Fruit fly (Drosophila melanogaster) whole organism, embryonic: ENCODE measurements around the gene CG7183.

ENCODE experiments used
- Adf1 ChIP-seq: fragments of 200-800 bp; sonication (Bioruptor generic); IDR thresholded peaks from 2 replicates; pipeline ENCODE4 v1.3.6; 2022; ENCODE audit warnings: missing biosample characterization, missing genetic modification characterization
- Atf6 ChIP-seq: fragments of 200-800 bp; sonication (Bioruptor generic); IDR thresholded peaks from 2 replicates; pipeline ENCODE4 v1.3.6; 2022; ENCODE audit warnings: missing biosample characterization, missing genetic modification characterization
- Bdp1 ChIP-seq: fragments of 200-800 bp; sonication (Bioruptor generic); optimal IDR thresholded peaks from 3 replicates; lab custom pipeline; 2016; ENCODE audit warnings: missing biosample characterization, missing genetic modification characterization
- Bgb ChIP-seq: fragments of 200-800 bp; sonication (Bioruptor generic); IDR thresholded peaks from 2 replicates; pipeline ENCODE4 v1.3.6; 2022; ENCODE audit warnings: missing biosample characterization, missing genetic modification characterization; ENCODE audit not compliant: partially characterized antibody
- C15 ChIP-seq: fragments of 200-800 bp; sonication (Bioruptor generic); IDR thresholded peaks from 3 replicates; pipeline ENCODE4 v1.3.6; 2022; ENCODE audit warnings: missing biosample characterization, missing genetic modification characterization
- CG10267 ChIP-seq: fragments of 200-800 bp; sonication (Bioruptor generic); optimal IDR thresholded peaks from 2 replicates; lab custom pipeline; 2018; ENCODE audit warnings: missing biosample characterization, mild to moderate bottlenecking, missing genetic modification characterization, moderate library complexity
- CG10321 ChIP-seq: fragments of 200-800 bp; sonication (Bioruptor generic); IDR thresholded peaks from 2 replicates; pipeline ENCODE4 v1.3.6; 2022; ENCODE audit warnings: missing biosample characterization, missing genetic modification characterization
- CG12744 ChIP-seq: fragments of 200-800 bp; sonication (Bioruptor generic); optimal IDR thresholded peaks from 2 replicates; lab custom pipeline; 2016; ENCODE audit warnings: missing biosample characterization, missing genetic modification characterization
- CG13624 ChIP-seq: fragments of 200-800 bp; sonication (Bioruptor generic); optimal IDR thresholded peaks from 2 replicates; lab custom pipeline; 2016; ENCODE audit warnings: missing biosample characterization, missing genetic modification characterization
- CG14667 ChIP-seq: fragments of 200-800 bp; sonication (Bioruptor generic); IDR thresholded peaks from 2 replicates; pipeline ENCODE4 v1.3.6; 2022; ENCODE audit warnings: missing biosample characterization, missing genetic modification characterization
- CG2129 ChIP-seq: fragments of 200-800 bp; sonication (Bioruptor generic); IDR thresholded peaks from 2 replicates; pipeline ENCODE4 v1.3.6; 2022; ENCODE audit warnings: missing biosample characterization, missing genetic modification characterization; ENCODE audit not compliant: partially characterized antibody
- CG2889 ChIP-seq: fragments of 200-800 bp; sonication (Bioruptor generic); IDR thresholded peaks from 3 replicates; pipeline ENCODE4 v1.3.6; 2022; ENCODE audit warnings: missing biosample characterization, missing genetic modification characterization
- CG30431 ChIP-seq: fragments of 200-800 bp; sonication (Bioruptor generic); optimal IDR thresholded peaks from 2 replicates; lab custom pipeline; 2017; ENCODE audit warnings: missing biosample characterization, missing genetic modification characterization
- CG3163 ChIP-seq: fragments of 200-800 bp; sonication (Bioruptor generic); optimal IDR thresholded peaks from 3 replicates; lab custom pipeline; 2016; ENCODE audit warnings: missing biosample characterization, missing genetic modification characterization
- CG3847 ChIP-seq: fragments of 200-800 bp; sonication (Bioruptor generic); IDR thresholded peaks from 2 replicates; pipeline ENCODE4 v1.3.6; 2022; ENCODE audit warnings: missing biosample characterization, missing genetic modification characterization
- CG6175 ChIP-seq: fragments of 200-800 bp; sonication (Bioruptor generic); IDR thresholded peaks from 3 replicates; pipeline ENCODE4 v1.3.6; 2022; ENCODE audit warnings: missing biosample characterization, missing genetic modification characterization
- CG6272 ChIP-seq: fragments of 200-800 bp; sonication (Bioruptor generic); IDR thresholded peaks from 2 replicates; pipeline ENCODE4 v1.3.6; 2022; ENCODE audit warnings: missing biosample characterization, missing genetic modification characterization
- CG6854 ChIP-seq: fragments of 200-800 bp; sonication (Bioruptor generic); optimal IDR thresholded peaks from 3 replicates; lab custom pipeline; 2017; ENCODE audit warnings: missing biosample characterization, mild to moderate bottlenecking, missing genetic modification characterization
- CG7556 ChIP-seq: fragments of 200-800 bp; sonication (Bioruptor generic); optimal IDR thresholded peaks from 2 replicates; lab custom pipeline; 2017; ENCODE audit warnings: missing biosample characterization, mild to moderate bottlenecking, missing genetic modification characterization
- CG7839 ChIP-seq: fragments of 200-800 bp; sonication (Bioruptor generic); optimal IDR thresholded peaks from 3 replicates; lab custom pipeline; 2018; ENCODE audit warnings: missing biosample characterization, mild to moderate bottlenecking, missing genetic modification characterization, moderate library complexity
- CG7928 ChIP-seq: fragments of 200-800 bp; sonication (Bioruptor generic); optimal IDR thresholded peaks from 2 replicates; lab custom pipeline; 2017; ENCODE audit warnings: missing biosample characterization, mild to moderate bottlenecking, missing genetic modification characterization
- CG8089 ChIP-seq: fragments of 200-800 bp; sonication (Bioruptor generic); optimal IDR thresholded peaks from 3 replicates; lab custom pipeline; 2016; ENCODE audit warnings: missing biosample characterization, missing genetic modification characterization
- CG8359 ChIP-seq: fragments of 200-800 bp; sonication (Bioruptor generic); optimal IDR thresholded peaks from 2 replicates; lab custom pipeline; 2017; ENCODE audit warnings: missing biosample characterization, mild to moderate bottlenecking, missing genetic modification characterization, borderline replicate concordance
- CG8924 ChIP-seq: fragments of 200-800 bp; optimal IDR thresholded peaks from 3 replicates; lab custom pipeline; 2019; ENCODE audit warnings: missing biosample characterization, mild to moderate bottlenecking, missing genetic modification characterization, moderate library complexity
- CTCF ChIP-seq: fragments of 200-800 bp; sonication (Bioruptor generic); optimal IDR thresholded peaks from 2 replicates; lab custom pipeline; 2017; ENCODE audit warnings: missing biosample characterization, mild to moderate bottlenecking, missing genetic modification characterization, moderate library complexity
- Hey ChIP-seq: fragments of 200-800 bp; sonication (Bioruptor generic); optimal IDR thresholded peaks from 3 replicates; lab custom pipeline; 2018; ENCODE audit warnings: missing biosample characterization, mild to moderate bottlenecking, missing genetic modification characterization
- Hr39 ChIP-seq: fragments of >200 bp; optimal IDR thresholded peaks from 2 replicates; lab custom pipeline; 2017
- Lim3 ChIP-seq: fragments of 200-800 bp; sonication (Bioruptor generic); IDR thresholded peaks from 2 replicates; pipeline ENCODE4 v1.3.6; 2022; ENCODE audit warnings: missing biosample characterization, missing genetic modification characterization
- Med ChIP-seq: fragments of 200-800 bp; sonication (Bioruptor generic); peaks from one replicate; lab custom pipeline; 2016; ENCODE audit warnings: missing biosample characterization, missing genetic modification characterization, mild to moderate bottlenecking, inconsistent platforms, moderate library complexity
- Meics ChIP-seq: fragments of 200-800 bp; sonication (Bioruptor generic); optimal IDR thresholded peaks from 2 replicates; lab custom pipeline; 2017; ENCODE audit warnings: missing biosample characterization, mild to moderate bottlenecking, missing genetic modification characterization
- Optix ChIP-seq: fragments of 200-800 bp; sonication (Bioruptor generic); IDR thresholded peaks from 3 replicates; pipeline ENCODE4 v1.3.6; 2022; ENCODE audit warnings: missing biosample characterization, missing genetic modification characterization
- Rx ChIP-seq: fragments of 200-800 bp; sonication (Bioruptor generic); IDR thresholded peaks from 2 replicates; pipeline ENCODE4 v1.3.6; 2022; ENCODE audit warnings: missing biosample characterization, missing genetic modification characterization
- Side ChIP-seq: fragments of 200-800 bp; sonication (Bioruptor generic); optimal IDR thresholded peaks from 2 replicates; lab custom pipeline; 2016; ENCODE audit warnings: missing biosample characterization, missing genetic modification characterization
- Stat92E ChIP-seq, 3 experiments: fragments of >200 bp in 2 of 3; fragments of 200-800 bp in 1 of 3; sonication (Bioruptor generic) in 1 of 3; optimal IDR thresholded peaks; 2 replicates each; lab custom pipeline; 2017 to 2019; ENCODE audit warnings: missing biosample characterization in 3 of 3, missing genetic modification characterization in 3 of 3, mild to moderate bottlenecking in 1 of 3, moderate library complexity in 1 of 3
- ab ChIP-seq: fragments of 200-800 bp; sonication (Bioruptor generic); optimal IDR thresholded peaks from 2 replicates; lab custom pipeline; 2016; ENCODE audit warnings: missing biosample characterization, missing genetic modification characterization
- abd-A ChIP-seq: fragments of 200-800 bp; sonication (Bioruptor generic); optimal IDR thresholded peaks from 3 replicates; lab custom pipeline; 2019; ENCODE audit warnings: missing biosample characterization, mild to moderate bottlenecking, missing genetic modification characterization, moderate library complexity
- crp ChIP-seq, 2 experiments: fragments of 200-800 bp; sonication (Bioruptor generic); optimal IDR thresholded peaks; 2 replicates in 1 of 2; 3 replicates in 1 of 2; lab custom pipeline; 2017; ENCODE audit warnings: missing biosample characterization in 2 of 2, missing genetic modification characterization in 2 of 2, mild to moderate bottlenecking in 1 of 2, moderate library complexity in 1 of 2
- emc ChIP-seq: fragments of 200-800 bp; sonication (Bioruptor generic); optimal IDR thresholded peaks from 2 replicates; lab custom pipeline; 2016; ENCODE audit warnings: missing biosample characterization, missing genetic modification characterization
- en ChIP-seq: fragments of 200-800 bp; sonication (Bioruptor generic); optimal IDR thresholded peaks from 2 replicates; lab custom pipeline; 2016; ENCODE audit warnings: missing biosample characterization, missing genetic modification characterization
- her ChIP-seq: fragments of 200-800 bp; sonication (Bioruptor generic); optimal IDR thresholded peaks from 2 replicates; lab custom pipeline; 2016; ENCODE audit warnings: missing biosample characterization, missing genetic modification characterization
- jigr1 ChIP-seq: fragments of 200-800 bp; sonication (Bioruptor generic); IDR thresholded peaks from 3 replicates; pipeline ENCODE4 v1.3.6; 2022; ENCODE audit warnings: missing biosample characterization, missing genetic modification characterization
- maf-S ChIP-seq: fragments of 200-800 bp; sonication (Bioruptor generic); optimal IDR thresholded peaks from 2 replicates; lab custom pipeline; 2016; ENCODE audit warnings: missing biosample characterization, missing genetic modification characterization
- nerfin-1 ChIP-seq: fragments of 200-800 bp; sonication (Bioruptor generic); optimal IDR thresholded peaks from 3 replicates; lab custom pipeline; 2019; ENCODE audit warnings: missing biosample characterization, mild to moderate bottlenecking, missing genetic modification characterization, moderate library complexity
- nerfin-2 ChIP-seq: fragments of 200-800 bp; sonication (Bioruptor generic); IDR thresholded peaks from 2 replicates; pipeline ENCODE4 v1.3.6; 2022; ENCODE audit warnings: missing biosample characterization, missing genetic modification characterization; ENCODE audit not compliant: partially characterized antibody
- otp ChIP-seq: fragments of 200-800 bp; sonication (Bioruptor generic); IDR thresholded peaks from 3 replicates; pipeline ENCODE4, ENCODE4 v1.3.6; 2022; ENCODE audit warnings: missing biosample characterization, missing genetic modification characterization
- sqz ChIP-seq: fragments of 200-800 bp; sonication (Bioruptor generic); optimal IDR thresholded peaks from 3 replicates; lab custom pipeline; 2018; ENCODE audit warnings: missing biosample characterization, mild to moderate bottlenecking, missing genetic modification characterization
- stc ChIP-seq: fragments of 200-800 bp; sonication (Bioruptor generic); IDR thresholded peaks from 2 replicates; pipeline ENCODE4 v1.3.6; 2022; ENCODE audit warnings: missing biosample characterization, missing genetic modification characterization
- tap ChIP-seq: fragments of 200-800 bp; optimal IDR thresholded peaks from 3 replicates; lab custom pipeline; 2019; ENCODE audit warnings: missing biosample characterization, mild to moderate bottlenecking, missing genetic modification characterization, moderate library complexity
- tgo ChIP-seq: fragments of 200-800 bp; sonication (Bioruptor generic); IDR thresholded peaks from 3 replicates; pipeline ENCODE4 v1.3.6; 2022; ENCODE audit warnings: missing biosample characterization, missing genetic modification characterization
- wor ChIP-seq: fragments of 200-800 bp; sonication (Bioruptor generic); IDR thresholded peaks from 2 replicates; pipeline ENCODE4 v1.3.6; 2022; ENCODE audit warnings: missing biosample characterization, missing genetic modification characterization
- zen2 ChIP-seq: fragments of 200-800 bp; sonication (Bioruptor generic); IDR thresholded peaks from 3 replicates; pipeline ENCODE4 v1.3.6; 2022; ENCODE audit warnings: missing biosample characterization, missing genetic modification characterization; ENCODE audit not compliant: partially characterized antibody
- zfh1 ChIP-seq: fragments of 200-800 bp; sonication (Bioruptor generic); IDR thresholded peaks from 3 replicates; pipeline ENCODE4 v1.3.6; 2022; ENCODE audit warnings: missing biosample characterization, missing genetic modification characterization

Gene CG7183

dm6 chr3R:18185385-18185784, 35.1 kb downstream of the CG7183 start, which contains the start of the genes Arp5 and CG7208 (continued):
- TF ChIP-seq CG2889 (GFP tag; lab: Robert Waterston, UW) = 0 out of 3 replicates have a peak, but pooled peaks have one; percentile 22
- peak; percentile 5 for TF ChIP-seq CG30431 (GFP tag; lab: Kevin White, UChicago)
- peak; percentile 6 for TF ChIP-seq CTCF (GFP tag; lab: Kevin White, UChicago)
- peak; percentile 64; the same call in 1 of the 2 replicates for TF ChIP-seq stc (GFP tag; lab: Robert Waterston, UW)
- TF ChIP-seq CG7839 = no peak
- no peak for TF ChIP-seq CG10321 (GFP tag; lab: Robert Waterston, UW)
- TF ChIP-seq crp (GFP tag; optimal IDR thresholded peaks at IDR 0.05; lab: Kevin White, UChicago) = no peak
- TF ChIP-seq CG2129 = no peak
- no peak for TF ChIP-seq emc (GFP tag; lab: Kevin White, UChicago)
- no peak for TF ChIP-seq Lim3
- TF ChIP-seq CG10267 = peak; percentile 95
- TF ChIP-seq Meics = peak; percentile 85
- no peak for TF ChIP-seq Stat92E (GFP tag; optimal IDR thresholded peaks at IDR 0.05; lab: Kevin White, UChicago)
- TF ChIP-seq CG6175 (GFP tag; lab: Robert Waterston, UW) = no peak
- no peak for TF ChIP-seq ab (GFP tag; lab: Kevin White, UChicago)
- TF ChIP-seq sqz (GFP tag; lab: Kevin White, UChicago) = no peak
- peak; percentile 60 for TF ChIP-seq CG7556
- peak; percentile 70 for TF ChIP-seq CG13624 (GFP tag; lab: Kevin White, UChicago)
- peak; percentile 38 for TF ChIP-seq Side (GFP tag; lab: Kevin White, UChicago)
- TF ChIP-seq CG6272 (GFP tag; lab: Robert Waterston, UW) = peak; percentile 62
- TF ChIP-seq CG12744 (GFP tag; lab: Kevin White, UChicago) = peak; percentile 44
- TF ChIP-seq tap (tag; lab: Kevin White, UChicago) = peak; percentile 53
- TF ChIP-seq CG8359 (GFP tag; lab: Kevin White, UChicago) = no peak
- TF ChIP-seq maf-S (GFP tag; lab: Kevin White, UChicago) = peak; percentile 53
- no peak; the same call in 1 of the 2 replicates for TF ChIP-seq CG14667 (GFP tag; lab: Robert Waterston, UW)
- peak; percentile 56; the same call in 1 of the 2 replicates for TF ChIP-seq Atf6 (GFP tag; lab: Robert Waterston, UW)
- TF ChIP-seq Med (GFP tag; lab: Kevin White, UChicago) = peak; percentile 88
- TF ChIP-seq en (GFP tag; lab: Kevin White, UChicago) = peak; percentile 0
- TF ChIP-seq Optix (GFP tag; lab: Robert Waterston, UW) = no peak
- TF ChIP-seq nerfin-2 (GFP tag; lab: Robert Waterston, UW) = no peak
- TF ChIP-seq nerfin-1 (tag; lab: Kevin White, UChicago) = peak; percentile 45
- TF ChIP-seq zfh1 (GFP tag; lab: Robert Waterston, UW) = peak; percentile 39; the same call in 1 of the 3 replicates
- peak; percentile 81 for TF ChIP-seq CG3847 (GFP tag; lab: Robert Waterston, UW)
- TF ChIP-seq abd-A (tag; lab: Kevin White, UChicago) = no peak
- peak; percentile 30 for TF ChIP-seq CG7928 (GFP tag; lab: Kevin White, UChicago)
- no peak for TF ChIP-seq Bgb
- TF ChIP-seq wor = 0 out of 2 replicates have a peak, but pooled peaks have one; percentile 13
- peak; percentile 65 for TF ChIP-seq CG8924 (tag; lab: Kevin White, UChicago)
- TF ChIP-seq C15 = no peak
- peak; percentile 38 for TF ChIP-seq Bdp1 (GFP tag; lab: Kevin White, UChicago)
- no peak for TF ChIP-seq CG8089 (GFP tag; lab: Kevin White, UChicago)
- no peak for TF ChIP-seq Hey (tag; lab: Kevin White, UChicago)
- TF ChIP-seq jigr1 (GFP tag; lab: Robert Waterston, UW) = no peak
- TF ChIP-seq zen2 (GFP tag; lab: Robert Waterston, UW) = no peak
- TF ChIP-seq Adf1 (GFP tag; lab: Robert Waterston, UW) = peak; percentile 39
- TF ChIP-seq CG6854 (GFP tag; lab: Kevin White, UChicago) = no peak
- peak; percentile 66 for TF ChIP-seq tgo
- TF ChIP-seq her (GFP tag; lab: Kevin White, UChicago) = peak; percentile 8
- TF ChIP-seq CG3163 = peak; percentile 23
- TF ChIP-seq Hr39 (lab: Kevin White, UChicago) = no peak
- no peak for TF ChIP-seq otp (GFP tag; lab: Robert Waterston, UW)
- no peak for TF ChIP-seq Rx (GFP tag; lab: Robert Waterston, UW)
